Fruit fly (Drosophila melanogaster): ENCODE data around the gene Pdss2.
A peak's percentile ranks its signal among the peaks of the same experiment; 100 is the strongest.

The Pdss2 gene

DNA sequence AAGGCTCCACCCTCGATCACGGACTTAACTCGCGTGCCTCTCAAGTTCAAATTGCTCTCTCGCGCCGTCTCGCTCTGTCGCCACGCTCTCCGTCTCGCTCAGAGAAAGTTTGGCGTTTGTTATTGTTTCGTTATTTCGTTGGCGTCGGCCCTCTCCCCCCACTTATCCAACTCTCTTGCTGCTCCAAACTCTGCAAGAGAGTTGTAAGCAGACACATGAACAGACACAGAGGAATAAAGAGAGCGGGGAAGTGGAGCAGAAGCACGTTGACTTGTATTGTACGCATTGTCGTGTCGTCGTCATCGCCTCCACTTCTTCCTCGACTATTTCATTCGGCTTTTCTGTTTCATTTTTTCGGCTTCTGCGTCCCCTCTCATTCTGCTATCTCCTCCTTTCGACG lies 4.4 kb upstream of the Pdss2 start (continued):
- no peak for TF ChIP-seq MESR4 (GFP tag; optimal IDR thresholded peaks at IDR 0.05)
- no peak for TF ChIP-seq caup (GFP tag; optimal IDR thresholded peaks at IDR 0.05; ENCODE audit: severe bottlenecking)
- no peak for TF ChIP-seq CG31365 (tag; optimal IDR thresholded peaks at IDR 0.05)
- no peak for TF ChIP-seq H15 (GFP tag; IDR thresholded peaks at IDR 0.05)
- peak; percentile 67; the same call in 2 of the 3 replicates for TF ChIP-seq zen2 (GFP tag; IDR thresholded peaks at IDR 0.05; ENCODE audit: partially characterized antibody)
- TF ChIP-seq CG7963 (GFP tag; IDR thresholded peaks at IDR 0.05; ENCODE audit: partially characterized antibody): no peak
- no peak for TF ChIP-seq ATbp (GFP tag; optimal IDR thresholded peaks at IDR 0.05)
- no peak for TF ChIP-seq CG4328 (GFP tag; optimal IDR thresholded peaks at IDR 0.05)
- TF ChIP-seq Kr (GFP tag; optimal IDR thresholded peaks at IDR 0.05): no peak
- TF ChIP-seq CG14965 (GFP tag; optimal IDR thresholded peaks at IDR 0.05; ENCODE audit: borderline replicate concordance): no peak
- TF ChIP-seq CG18262 (tag; optimal IDR thresholded peaks at IDR 0.05): no peak
- no peak for TF ChIP-seq Atf3 (GFP tag; optimal IDR thresholded peaks at IDR 0.05)
- TF ChIP-seq insv (GFP tag; optimal IDR thresholded peaks at IDR 0.05): no peak
- no peak for TF ChIP-seq Meics (GFP tag; optimal IDR thresholded peaks at IDR 0.05)
- TF ChIP-seq Myb (GFP tag; optimal IDR thresholded peaks at IDR 0.05): no peak
- no peak for TF ChIP-seq CrebB (tag; optimal IDR thresholded peaks at IDR 0.05)
- TF ChIP-seq CG10543 (GFP tag; optimal IDR thresholded peaks at IDR 0.05): no peak
- no peak for TF ChIP-seq Hsf (GFP tag; optimal IDR thresholded peaks at IDR 0.05)
- TF ChIP-seq disco-r (GFP tag; optimal IDR thresholded peaks at IDR 0.05): no peak
- TF ChIP-seq CG11723 (GFP tag; optimal IDR thresholded peaks at IDR 0.05): no peak
- TF ChIP-seq kay (GFP tag; optimal IDR thresholded peaks at IDR 0.05): no peak
- TF ChIP-seq dan (GFP tag; IDR thresholded peaks at IDR 0.05): no peak
- peak; percentile 96 for TF ChIP-seq crol (GFP tag; IDR thresholded peaks at IDR 0.05)
- no peak for TF ChIP-seq Gug (GFP tag; IDR thresholded peaks at IDR 0.05)
- no peak for TF ChIP-seq her (GFP tag; optimal IDR thresholded peaks at IDR 0.05)
- TF ChIP-seq Ravus (GFP tag; IDR thresholded peaks at IDR 0.05): no peak
- no peak for TF ChIP-seq CG4282 (GFP tag; optimal IDR thresholded peaks at IDR 0.05)
- TF ChIP-seq CG2116 (GFP tag; optimal IDR thresholded peaks at IDR 0.05): no peak
- TF ChIP-seq Dll (GFP tag; IDR thresholded peaks at IDR 0.05; ENCODE audit: partially characterized antibody): 0 out of 4 replicates have a peak, but pooled peaks have one; percentile 20
- TF ChIP-seq lola (GFP tag; optimal IDR thresholded peaks at IDR 0.05): no peak
- TF ChIP-seq dpn (GFP tag; optimal IDR thresholded peaks at IDR 0.05): no peak
- TF ChIP-seq CG11504 (tag; optimal IDR thresholded peaks at IDR 0.05): no peak
- no peak; the same call in 1 of the 2 replicates for TF ChIP-seq CG13287 (GFP tag; IDR thresholded peaks at IDR 0.05; ENCODE audit: partially characterized antibody)
- TF ChIP-seq pzg (GFP tag; optimal IDR thresholded peaks at IDR 0.05): no peak
- no peak for TF ChIP-seq NC2α (GFP tag; optimal IDR thresholded peaks at IDR 0.05)
- no peak for TF ChIP-seq PHDP (tag; optimal IDR thresholded peaks at IDR 0.05)
- TF ChIP-seq pros (GFP tag; optimal IDR thresholded peaks at IDR 0.05): peak; percentile 34
- peak; percentile 22; the same call in 1 of the 2 replicates for TF ChIP-seq Adf1 (GFP tag; IDR thresholded peaks at IDR 0.05)
- no peak for TF ChIP-seq gsb-n (tag; optimal IDR thresholded peaks at IDR 0.05)
- TF ChIP-seq E2f1 (GFP tag; IDR thresholded peaks at IDR 0.05): no peak
- TF ChIP-seq Sry-δ (GFP tag; optimal IDR thresholded peaks at IDR 0.05): no peak
- TF ChIP-seq seq (GFP tag; IDR thresholded peaks at IDR 0.05): no peak; the same call in 1 of the 2 replicates
- TF ChIP-seq btn (GFP tag; optimal IDR thresholded peaks at IDR 0.05): no peak
- TF ChIP-seq Rx (GFP tag; IDR thresholded peaks at IDR 0.05): no peak
- no peak for TF ChIP-seq zen (tag; optimal IDR thresholded peaks at IDR 0.05)
- TF ChIP-seq CG10267 (tag; optimal IDR thresholded peaks at IDR 0.05): no peak
- no peak for TF ChIP-seq h (optimal IDR thresholded peaks at IDR 0.05)
- TF ChIP-seq chinmo (GFP tag; IDR thresholded peaks at IDR 0.05; ENCODE audit: partially characterized antibody): peak; percentile 59; the same call in 1 of the 4 replicates
- no peak for TF ChIP-seq E2f2 (GFP tag; IDR thresholded peaks at IDR 0.05)
- peak; percentile 22; the same call in 1 of the 2 replicates for TF ChIP-seq hbn (GFP tag; IDR thresholded peaks at IDR 0.05; ENCODE audit: partially characterized antibody)
